Fruit fly (Drosophila melanogaster) whole organism, adult: ENCODE results near the gene CG42613.

Experiments used
- CG11617 ChIP-seq: fragments of 200-800 bp; sonication (Bioruptor generic); optimal IDR thresholded peaks from 2 replicates; lab custom pipeline; 2017; ENCODE audit warnings: mild to moderate bottlenecking, missing biosample characterization, missing genetic modification reagents, missing genetic modification characterization
- CG12768 ChIP-seq: fragments of 200-800 bp; sonication (Bioruptor generic); optimal IDR thresholded peaks from 2 replicates; lab custom pipeline; 2017; ENCODE audit warnings: missing biosample characterization, missing genetic modification characterization, mild to moderate bottlenecking, moderate library complexity, missing genetic modification reagents
- CG5204 ChIP-seq: fragments of 200-800 bp; sonication (Bioruptor generic); optimal IDR thresholded peaks from 2 replicates; lab custom pipeline; 2016; ENCODE audit warnings: missing biosample characterization, missing genetic modification characterization
- CG7045 ChIP-seq: fragments of 200-800 bp; sonication (Bioruptor generic); optimal IDR thresholded peaks from 2 replicates; lab custom pipeline; 2017; ENCODE audit warnings: missing biosample characterization, mild to moderate bottlenecking, missing genetic modification characterization
- CG7101 ChIP-seq: fragments of 200-800 bp; sonication (Bioruptor generic); optimal IDR thresholded peaks from 2 replicates; lab custom pipeline; 2018; ENCODE audit warnings: missing biosample characterization, mild to moderate bottlenecking, missing genetic modification characterization, moderate library complexity
- kay ChIP-seq: fragments of 200-800 bp; sonication (Bioruptor generic); peaks from one replicate; lab custom pipeline; 2016; ENCODE audit warnings: missing biosample characterization, missing genetic modification characterization, borderline replicate concordance
- tj ChIP-seq: fragments of 200-800 bp; sonication (Bioruptor generic); optimal IDR thresholded peaks from 3 replicates; lab custom pipeline; 2017; ENCODE audit warnings: missing biosample characterization, mild to moderate bottlenecking, missing genetic modification characterization, moderate library complexity
- toe ChIP-seq: fragments of 200-800 bp; sonication (Bioruptor generic); optimal IDR thresholded peaks from 2 replicates; lab custom pipeline; 2016; ENCODE audit warnings: missing biosample characterization, missing genetic modification characterization

dm6 chr3R:18913856-18914593, 15.0 kb upstream of the CG42613 start:
- TF ChIP-seq CG12768 (GFP tag; lab: Kevin White, UChicago) (no peak), CG7101 (no peak), CG5204 (no peak), CG7045 (GFP tag; lab: Kevin White, UChicago) (no peak), kay (peak; percentile 80), CG11617 (GFP tag; lab: Kevin White, UChicago) (no peak), toe (GFP tag; lab: Kevin White, UChicago) (peak; percentile 33), tj (GFP tag; lab: Kevin White, UChicago) (no peak)
